Worm (Caenorhabditis elegans) whole organism, L4 larva: ENCODE measurements around the gene clec-227.

Source experiments
- F10B5.3 ChIP-seq: sonication (generic microtip); optimal IDR thresholded peaks from 2 replicates; lab custom pipeline; 2016; ENCODE audit warnings: mild to moderate bottlenecking, missing genetic modification characterization, missing compliant biosample characterization
- F37D6.2 ChIP-seq: sonication (generic microtip); optimal IDR thresholded peaks from 2 replicates; lab custom pipeline; 2016; ENCODE audit warnings: mild to moderate bottlenecking, missing genetic modification characterization, missing compliant biosample characterization
- Y48G9A.11 ChIP-seq: fragments of 200-800 bp; sonication (Bioruptor generic); IDR thresholded peaks from 2 replicates; pipeline ENCODE4 v1.3.6; 2022; ENCODE audit warnings: missing genetic modification reagents, missing genetic modification characterization, missing compliant biosample characterization
- Y5F2A.4 ChIP-seq: fragments of 200-800 bp; sonication (Bioruptor generic); optimal IDR thresholded peaks from 2 replicates; lab custom pipeline; 2018; ENCODE audit warnings: mild to moderate bottlenecking, missing genetic modification characterization, missing compliant biosample characterization
- Y75B8A.6 ChIP-seq: fragments of 200-800 bp; sonication (Bioruptor generic); IDR thresholded peaks from 2 replicates; pipeline ENCODE4 v1.3.6; 2022; ENCODE audit warnings: missing genetic modification reagents, missing genetic modification characterization, missing compliant biosample characterization
- ZK546.5 ChIP-seq, 2 experiments: sonication (generic microtip); optimal IDR thresholded peaks; 2 replicates each; lab custom pipeline; 2017; ENCODE audit warnings: missing biosample characterization in 2 of 2, missing genetic modification characterization in 2 of 2
- aly-2 ChIP-seq: sonication (generic microtip); optimal IDR thresholded peaks from 2 replicates; lab custom pipeline; 2018; ENCODE audit warnings: missing biosample characterization, missing genetic modification characterization
- ama-1 ChIP-seq: fragments of 150-350 bp; optimal IDR thresholded peaks from 2 replicates; lab custom pipeline; 2014; ENCODE audit warnings: inconsistent platforms, mixed read lengths
- ceh-28 ChIP-seq: fragments of 150-350 bp; optimal IDR thresholded peaks from 2 replicates; lab custom pipeline; 2014; ENCODE audit warnings: missing biosample characterization, missing genetic modification reagents, missing genetic modification characterization
- ceh-32 ChIP-seq: sonication (generic microtip); optimal IDR thresholded peaks from 2 replicates; lab custom pipeline; 2016; ENCODE audit warnings: mild to moderate bottlenecking, missing genetic modification characterization, missing compliant biosample characterization; ENCODE audit not compliant: poor library complexity
- ceh-62 ChIP-seq: sonication (generic microtip); optimal IDR thresholded peaks from 2 replicates; lab custom pipeline; 2017; ENCODE audit warnings: missing biosample characterization, missing genetic modification characterization
- ctbp-1 ChIP-seq: fragments of 200-800 bp; sonication (Bioruptor generic); IDR thresholded peaks from 2 replicates; pipeline ENCODE4 v1.3.6; 2022; ENCODE audit warnings: missing genetic modification reagents, missing genetic modification characterization, missing compliant biosample characterization
- daf-19 ChIP-seq: fragments of 200-800 bp; sonication (Bioruptor generic); conservative IDR thresholded peaks from 2 replicates; pipeline ENCODE4 v1.3.6; 2022; ENCODE audit warnings: missing genetic modification characterization, missing compliant biosample characterization
- daf-8 ChIP-seq: fragments of 200-800 bp; sonication (Bioruptor generic); IDR thresholded peaks from 2 replicates; pipeline ENCODE4 v1.3.6; 2022; ENCODE audit warnings: missing genetic modification characterization, missing compliant biosample characterization
- dmd-8 ChIP-seq: fragments of 200-800 bp; sonication (Bioruptor generic); IDR thresholded peaks from 2 replicates; pipeline ENCODE4 v1.3.6; 2022; ENCODE audit warnings: missing genetic modification characterization, missing compliant biosample characterization
- dmd-9 ChIP-seq: fragments of 200-800 bp; sonication (Bioruptor generic); IDR thresholded peaks from 2 replicates; pipeline ENCODE4 v1.3.6; 2022; ENCODE audit warnings: missing genetic modification reagents, missing genetic modification characterization, missing compliant biosample characterization
- dpl-1 ChIP-seq: fragments of 150-350 bp; optimal IDR thresholded peaks from 2 replicates; lab custom pipeline; 2014; ENCODE audit warnings: missing biosample characterization, missing genetic modification reagents, missing genetic modification characterization
- dve-1 ChIP-seq: sonication (generic microtip); optimal IDR thresholded peaks from 2 replicates; lab custom pipeline; 2017; ENCODE audit warnings: antibody characterized with exemption, mild to moderate bottlenecking, missing genetic modification characterization, missing compliant biosample characterization; ENCODE audit not compliant: insufficient read depth
- egl-27 ChIP-seq: sonication (generic microtip); optimal IDR thresholded peaks from 3 replicates; lab custom pipeline; 2017; ENCODE audit warnings: missing biosample characterization, missing genetic modification reagents, missing genetic modification characterization
- egl-43 ChIP-seq: fragments of 200-800 bp; sonication (Bioruptor generic); IDR thresholded peaks from 2 replicates; pipeline ENCODE4 v1.3.6; 2022; ENCODE audit warnings: missing genetic modification reagents, missing genetic modification characterization, missing compliant biosample characterization
- fkh-10 ChIP-seq: fragments of 150-350 bp; optimal IDR thresholded peaks from 2 replicates; lab custom pipeline; 2014; ENCODE audit warnings: missing biosample characterization, missing genetic modification reagents, missing genetic modification characterization
- gei-8 ChIP-seq: fragments of 200-800 bp; sonication (Bioruptor generic); optimal IDR thresholded peaks from 2 replicates; lab custom pipeline; 2018; ENCODE audit warnings: mild to moderate bottlenecking, missing genetic modification characterization, missing compliant biosample characterization
- hif-1 ChIP-seq, 2 experiments: sonication (generic microtip); optimal IDR thresholded peaks; 2 replicates each; lab custom pipeline; 2016 to 2017; ENCODE audit warnings: missing compliant biosample characterization in 2 of 2, missing genetic modification characterization in 2 of 2, missing genetic modification reagents in 2 of 2, missing genotype in 2 of 2, mild to moderate bottlenecking in 1 of 2
- hlh-30 ChIP-seq: sonication (generic microtip); optimal IDR thresholded peaks from 2 replicates; lab custom pipeline; 2017; ENCODE audit warnings: antibody characterized with exemption, mild to moderate bottlenecking, missing genetic modification characterization, missing compliant biosample characterization; ENCODE audit not compliant: insufficient read depth
- lim-7 ChIP-seq: fragments of 200-800 bp; sonication (Bioruptor generic); IDR thresholded peaks from 2 replicates; pipeline ENCODE4 v1.3.6; 2022; ENCODE audit warnings: missing genetic modification characterization, missing compliant biosample characterization
- lin-1 ChIP-seq: fragments of 200-800 bp; sonication (Bioruptor generic); IDR thresholded peaks from 2 replicates; pipeline ENCODE4 v1.3.6; 2022; ENCODE audit warnings: missing genetic modification reagents, missing genetic modification characterization, missing compliant biosample characterization
- lin-15B ChIP-seq: fragments of 150-350 bp; sonication (generic microtip); optimal IDR thresholded peaks from 3 replicates; lab custom pipeline; 2014; ENCODE audit warnings: missing biosample characterization, missing genetic modification characterization
- lin-38 ChIP-seq: fragments of 200-800 bp; sonication (Bioruptor generic); IDR thresholded peaks from 2 replicates; pipeline ENCODE4 v1.3.6; 2022; ENCODE audit warnings: missing genetic modification reagents, missing genetic modification characterization, missing compliant biosample characterization
- lin-39 ChIP-seq: fragments of 150-350 bp; optimal IDR thresholded peaks from 2 replicates; lab custom pipeline; 2014; ENCODE audit warnings: missing biosample characterization, missing genetic modification reagents, missing genetic modification characterization
- mes-2 ChIP-seq: sonication (generic microtip); optimal IDR thresholded peaks from 2 replicates; lab custom pipeline; 2016; ENCODE audit warnings: missing genotype, mild to moderate bottlenecking, missing genetic modification characterization, missing compliant biosample characterization; ENCODE audit not compliant: poor library complexity, severe bottlenecking
- mxl-2 ChIP-seq: fragments of 200-800 bp; sonication (Bioruptor generic); conservative IDR thresholded peaks from 2 replicates; pipeline ENCODE4 v1.3.6; 2022; ENCODE audit warnings: missing genetic modification reagents, missing genetic modification characterization, missing compliant biosample characterization
- nhr-102 ChIP-seq: sonication (generic microtip); optimal IDR thresholded peaks from 2 replicates; lab custom pipeline; 2016; ENCODE audit warnings: mild to moderate bottlenecking, missing genetic modification characterization, moderate library complexity, missing compliant biosample characterization
- nhr-111 ChIP-seq: fragments of 200-800 bp; sonication (Bioruptor generic); optimal IDR thresholded peaks from 2 replicates; lab custom pipeline; 2018; ENCODE audit warnings: mild to moderate bottlenecking, missing genetic modification characterization, missing compliant biosample characterization
- nhr-25 ChIP-seq: sonication (generic microtip); optimal IDR thresholded peaks from 2 replicates; lab custom pipeline; 2017; ENCODE audit warnings: missing genetic modification characterization, mild to moderate bottlenecking, missing compliant biosample characterization, antibody characterized with exemption, moderate library complexity, borderline replicate concordance; ENCODE audit not compliant: insufficient read depth
- nhr-48 ChIP-seq: sonication (generic microtip); optimal IDR thresholded peaks from 2 replicates; lab custom pipeline; 2016; ENCODE audit warnings: mild to moderate bottlenecking, missing genetic modification characterization, missing compliant biosample characterization
- nhr-6 ChIP-seq: fragments of 150-350 bp; optimal IDR thresholded peaks from 2 replicates; lab custom pipeline; 2014; ENCODE audit warnings: missing biosample characterization, missing genetic modification characterization
- nhr-76 ChIP-seq: fragments of 150-350 bp; optimal IDR thresholded peaks from 2 replicates; lab custom pipeline; 2014; ENCODE audit warnings: missing biosample characterization, missing genetic modification characterization
- pha-4 ChIP-seq, 2 experiments: fragments of 150-350 bp in 1 of 2; fragments of 200-800 bp in 1 of 2; sonication (Bioruptor generic) in 1 of 2; IDR thresholded peaks in 1 of 2; optimal IDR thresholded peaks in 1 of 2; 2 replicates each; pipeline versions ENCODE4 v1.3.6 to Lab custom; 2014 to 2022; ENCODE audit warnings: missing genetic modification characterization in 2 of 2, missing genetic modification reagents in 2 of 2, missing biosample characterization in 1 of 2, missing compliant biosample characterization in 1 of 2
- pqm-1 ChIP-seq: sonication (generic microtip); optimal IDR thresholded peaks from 2 replicates; lab custom pipeline; 2017; ENCODE audit warnings: missing biosample characterization, missing genetic modification characterization
- rbr-2 ChIP-seq: sonication (generic microtip); optimal IDR thresholded peaks from 2 replicates; lab custom pipeline; 2016; ENCODE audit warnings: missing genotype, missing genetic modification characterization, missing compliant biosample characterization
- sdz-12 ChIP-seq: fragments of 200-800 bp; sonication (Bioruptor generic); optimal IDR thresholded peaks from 2 replicates; lab custom pipeline; 2018; ENCODE audit warnings: mild to moderate bottlenecking, missing genetic modification characterization, missing compliant biosample characterization
- set-16 ChIP-seq: fragments of 200-800 bp; sonication (Bioruptor generic); IDR thresholded peaks from 2 replicates; pipeline ENCODE4 v1.3.6; 2022; ENCODE audit warnings: missing genetic modification reagents, missing genetic modification characterization, missing compliant biosample characterization
- snpc-4 ChIP-seq: fragments of 150-350 bp; optimal IDR thresholded peaks from 2 replicates; lab custom pipeline; 2014; ENCODE audit warnings: missing biosample characterization, missing genetic modification characterization
- spr-3 ChIP-seq: fragments of 200-800 bp; sonication (Bioruptor generic); optimal IDR thresholded peaks from 2 replicates; lab custom pipeline; 2018; ENCODE audit warnings: mild to moderate bottlenecking, missing genetic modification characterization, missing compliant biosample characterization
- unc-62 ChIP-seq, 3 experiments: fragments of 150-350 bp in 1 of 3; sonication (generic microtip); optimal IDR thresholded peaks in 2 of 3; peaks in 1 of 3; 1 replicate in 1 of 3; 2 replicates in 2 of 3; lab custom pipeline; 2014 to 2017; ENCODE audit warnings: missing biosample characterization in 3 of 3, missing genetic modification characterization in 3 of 3, missing genetic modification reagents in 3 of 3, missing genotype in 1 of 3
- vab-7 ChIP-seq: fragments of 200-800 bp; sonication (Bioruptor generic); IDR thresholded peaks from 2 replicates; pipeline ENCODE4 v1.3.6; 2022; ENCODE audit warnings: missing genetic modification reagents, missing genetic modification characterization, missing compliant biosample characterization
- zag-1 ChIP-seq: fragments of 150-350 bp; optimal IDR thresholded peaks from 2 replicates; lab custom pipeline; 2014; ENCODE audit warnings: missing biosample characterization, missing genetic modification characterization
- zip-2 ChIP-seq: fragments of 150-350 bp; optimal IDR thresholded peaks from 2 replicates; lab custom pipeline; 2014; ENCODE audit warnings: missing biosample characterization, missing genetic modification characterization
- ztf-11 ChIP-seq: fragments of 150-350 bp; optimal IDR thresholded peaks from 2 replicates; lab custom pipeline; 2014; ENCODE audit warnings: missing biosample characterization, missing genetic modification characterization
- ztf-7 ChIP-seq: fragments of 150-350 bp; optimal IDR thresholded peaks from 2 replicates; lab custom pipeline; 2014; ENCODE audit warnings: missing biosample characterization, missing genetic modification characterization

Gene clec-227

ce11 chrV:14505745-14506214 is 33.5 kb downstream of the clec-227 start:
- TF ChIP-seq zip-2 (no peak), lin-1 (GFP tag; lab: Robert Waterston, UW) (peak; percentile 28; the same call in 1 of the 2 replicates), lin-15B (tag; lab: Kevin White, UChicago) (no peak), lim-7 (GFP tag; lab: Robert Waterston, UW) (no peak), dve-1 (tag; lab: Kevin White, UChicago) (peak; percentile 65), vab-7 (GFP tag; lab: Robert Waterston, UW) (no peak), ama-1 (lab: Kevin White, UChicago) (no peak), Y48G9A.11 (GFP tag; lab: Robert Waterston, UW) (no peak), ceh-32 (tag; lab: Kevin White, UChicago) (no peak), nhr-102 (tag; lab: Kevin White, UChicago) (peak; percentile 17), spr-3 (GFP tag; lab: Kevin White, UChicago) (no peak), snpc-4 (tag; lab: Kevin White, UChicago) (no peak), lin-39 (tag; lab: Kevin White, UChicago) (no peak), sdz-12 (GFP tag; lab: Kevin White, UChicago) (no peak), zag-1 (tag; lab: Kevin White, UChicago) (no peak), fkh-10 (GFP tag; lab: Kevin White, UChicago) (no peak), aly-2 (tag; lab: Kevin White, UChicago) (no peak), mes-2 (tag; lab: Kevin White, UChicago) (peak; percentile 34), gei-8 (no peak), nhr-25 (tag; lab: Kevin White, UChicago) (peak; percentile 4), nhr-76 (tag; lab: Kevin White, UChicago) (no peak), pqm-1 (tag; lab: Kevin White, UChicago) (peak; percentile 77), Y5F2A.4 (GFP tag; lab: Kevin White, UChicago) (no peak), dpl-1 (GFP tag; lab: Kevin White, UChicago) (no peak), daf-19 (GFP tag; lab: Robert Waterston, UW) (no peak), egl-43 (GFP tag; lab: Robert Waterston, UW) (peak; percentile 37; the same call in 1 of the 2 replicates), dmd-8 (no peak), egl-27 (tag; lab: Kevin White, UChicago) (no peak), F10B5.3 (tag; lab: Kevin White, UChicago) (no peak), dmd-9 (no peak), lin-38 (GFP tag; lab: Robert Waterston, UW) (no peak), ctbp-1 (GFP tag; lab: Robert Waterston, UW) (no peak), nhr-111 (GFP tag; lab: Kevin White, UChicago) (no peak), nhr-6 (tag; lab: Kevin White, UChicago) (no peak), F37D6.2 (tag; lab: Kevin White, UChicago) (no peak), hlh-30 (tag; lab: Kevin White, UChicago) (peak; percentile 76), ceh-28 (tag; lab: Kevin White, UChicago) (no peak), ZK546.5 (tag; optimal IDR thresholded peaks at IDR 0.05; lab: Kevin White, UChicago) (no peak), ztf-7 (tag; lab: Kevin White, UChicago) (no peak), unc-62 (GFP tag; optimal IDR thresholded peaks at IDR 0.05 in 1 of 2; lab: Kevin White, UChicago) (peak in 1 of 2 experiments; percentile 66), unc-62 (tag; optimal IDR thresholded peaks at IDR 0.05; lab: Kevin White, UChicago) (no peak), hif-1 (tag; optimal IDR thresholded peaks at IDR 0.05; lab: Kevin White, UChicago) (no peak), ztf-11 (no peak), daf-8 (GFP tag; lab: Robert Waterston, UW) (no peak), set-16 (peak; percentile 20; the same call in 1 of the 2 replicates), rbr-2 (tag; lab: Kevin White, UChicago) (peak; percentile 26), pha-4 (GFP tag; IDR thresholded peaks at IDR 0.05; lab: Robert Waterston, UW) (no peak), pha-4 (tag; optimal IDR thresholded peaks at IDR 0.05; lab: Kevin White, UChicago) (no peak), Y75B8A.6 (GFP tag; lab: Robert Waterston, UW) (no peak), nhr-48 (tag; lab: Kevin White, UChicago) (peak; percentile 78), ceh-62 (tag; lab: Kevin White, UChicago) (no peak), mxl-2 (GFP tag; lab: Robert Waterston, UW) (no peak)
